Fruit fly (Drosophila melanogaster) Kc167 (cell line): ENCODE measurements around the gene hiw.

Source experiments
- Myc ChIP-seq: fragments of >200 bp; optimal IDR thresholded peaks from 2 replicates; lab custom pipeline; 2017; ENCODE audit warnings: missing external identifiers
- Sin3A ChIP-seq: fragments of >200 bp; optimal IDR thresholded peaks from 2 replicates; lab custom pipeline; 2018; ENCODE audit warnings: missing external identifiers
- psq ChIP-seq: fragments of >200 bp; optimal IDR thresholded peaks from 2 replicates; lab custom pipeline; 2017; ENCODE audit warnings: missing external identifiers
- ttk ChIP-seq: sonication (Bioruptor generic); optimal IDR thresholded peaks from 2 replicates; lab custom pipeline; 2017; ENCODE audit warnings: missing external identifiers

dm6 chrX:15079945-15080344, 16.7 kb upstream of the hiw start:
- TF ChIP-seq psq (lab: Kevin White, UChicago) (no peak), ttk (lab: Kevin White, UChicago) (no peak), Sin3A (no peak), Myc (no peak)
